Worm (Caenorhabditis elegans) whole organism, dauer: ENCODE results near the gene fbxb-5.

Experiments
- unc-62 ChIP-seq: sonication (generic microtip); optimal IDR thresholded peaks from 2 replicates; lab custom pipeline; 2017; ENCODE audit warnings: missing biosample characterization, missing genetic modification reagents, missing genetic modification characterization

fbxb-5 gene

DNA sequence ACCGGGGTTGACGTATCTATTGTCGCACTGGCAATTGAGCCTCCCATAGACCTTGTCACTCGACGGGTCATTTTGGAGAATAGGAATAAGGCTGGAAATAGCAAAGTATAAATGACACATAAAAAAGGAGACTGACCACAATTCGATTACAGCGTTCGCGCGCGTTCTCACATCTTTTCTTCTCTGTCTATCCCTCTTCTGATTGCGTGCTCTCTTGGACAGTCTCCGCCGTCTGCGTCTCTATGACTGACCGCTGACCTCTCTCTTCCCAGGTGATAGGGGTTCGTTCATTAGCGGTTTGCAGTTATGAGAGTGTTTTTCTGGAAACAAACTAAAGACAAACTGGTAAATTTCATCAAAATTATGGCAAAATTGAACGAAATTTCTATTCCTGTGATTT is 14.1 kb upstream of the fbxb-5 start, which contains the start of gene ceh-83:
Gene ceh-83 (minus strand): TSS at position 181 of the 400 bp plus-strand sequence.
- TF ChIP-seq unc-62 (GFP tag; lab: Kevin White, UChicago) = no peak

DNA sequence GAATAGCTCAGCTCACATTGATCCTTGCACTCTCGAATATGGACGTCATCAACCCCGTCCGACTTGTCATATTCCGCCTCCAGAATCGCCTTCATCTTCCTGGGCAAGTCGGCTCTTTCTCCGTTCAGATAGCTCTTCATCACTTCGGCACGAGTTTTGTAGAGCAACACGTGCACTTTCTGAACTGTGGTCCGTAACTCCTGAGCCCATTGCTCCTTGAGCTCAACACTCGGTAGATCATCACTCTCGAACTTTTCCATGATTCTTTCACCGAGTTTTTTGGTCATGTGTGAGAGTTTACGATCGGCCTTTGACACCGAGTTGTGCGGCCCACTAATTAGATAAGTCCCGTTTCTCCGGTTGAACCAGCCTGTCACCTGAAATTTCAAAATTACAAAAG is 12.9 kb upstream of the fbxb-5 start:
- no peak for TF ChIP-seq unc-62 (GFP tag; lab: Kevin White, UChicago)

DNA sequence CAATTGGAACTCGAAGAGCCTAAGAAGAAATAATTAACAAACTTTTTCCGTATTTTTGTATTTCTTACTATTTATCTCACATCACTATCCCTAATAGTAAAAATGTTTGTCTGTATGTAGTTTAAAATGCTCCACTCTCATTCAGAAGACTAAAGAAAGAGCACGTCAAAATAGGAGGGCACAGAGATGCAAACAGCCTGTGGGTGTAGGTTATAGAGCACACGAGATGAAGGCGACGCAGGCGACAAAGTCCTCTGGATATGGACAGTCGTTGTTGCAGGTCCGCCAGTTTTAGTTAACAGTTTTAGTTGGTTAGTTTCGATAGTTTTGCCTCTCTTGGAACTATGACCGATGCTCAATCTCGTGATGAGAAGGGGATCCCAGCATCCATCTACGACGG is 9.6 kb upstream of the fbxb-5 start, which contains the start of gene ceh-82:
Gene ceh-82 (plus strand): TSS at position 301 of the 400 bp plus-strand sequence.
- no peak for TF ChIP-seq unc-62 (GFP tag; lab: Kevin White, UChicago)

DNA sequence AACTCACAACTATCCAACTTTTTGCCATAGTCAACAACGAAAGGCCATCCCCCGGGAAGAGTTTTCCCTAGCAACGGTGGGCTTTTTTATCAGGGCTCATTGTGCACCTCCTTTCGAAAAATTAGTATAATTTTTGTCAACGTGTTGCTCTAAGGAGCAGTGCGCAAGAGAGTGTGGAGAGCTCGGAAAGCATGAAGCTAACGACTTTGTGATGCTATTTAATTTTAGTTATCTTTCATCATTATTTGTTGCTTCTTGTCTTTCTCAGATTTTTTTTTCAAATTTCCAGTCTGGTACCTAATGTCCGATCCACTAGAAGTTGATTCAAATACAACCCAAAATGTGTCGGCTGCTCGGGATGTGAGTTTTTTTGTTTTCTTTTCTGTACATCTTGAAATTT is 7.8 kb upstream of the fbxb-5 start, which contains the start of gene ceh-81:
Gene ceh-81 (plus strand): TSS at position 301 of the 400 bp plus-strand sequence.
- TF ChIP-seq unc-62 (GFP tag; lab: Kevin White, UChicago) = no peak

DNA sequence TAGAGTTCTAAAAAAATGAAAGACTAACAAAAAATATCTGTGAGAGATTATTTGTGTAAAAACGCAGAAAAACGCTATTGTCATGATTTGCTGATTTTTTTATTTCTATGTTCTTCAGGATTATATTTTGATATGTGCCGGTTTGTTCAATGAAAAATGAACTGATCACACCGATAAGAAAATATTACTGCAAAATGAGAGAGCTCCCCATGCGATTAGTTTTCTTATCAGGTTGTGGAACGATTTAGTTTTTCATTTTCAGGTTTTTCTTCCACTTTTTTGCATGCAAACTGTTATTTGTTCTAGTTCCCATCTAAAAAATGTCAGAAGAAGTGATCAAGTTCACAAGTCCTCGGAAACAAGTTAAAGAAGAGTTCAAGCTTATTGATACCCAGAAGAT is 6.0 kb upstream of the fbxb-5 start, which contains the start of gene btb-9:
Gene btb-9 (plus strand): TSS at position 254 of the 400 bp plus-strand sequence.
- TF ChIP-seq unc-62 (GFP tag; lab: Kevin White, UChicago) = no peak

DNA sequence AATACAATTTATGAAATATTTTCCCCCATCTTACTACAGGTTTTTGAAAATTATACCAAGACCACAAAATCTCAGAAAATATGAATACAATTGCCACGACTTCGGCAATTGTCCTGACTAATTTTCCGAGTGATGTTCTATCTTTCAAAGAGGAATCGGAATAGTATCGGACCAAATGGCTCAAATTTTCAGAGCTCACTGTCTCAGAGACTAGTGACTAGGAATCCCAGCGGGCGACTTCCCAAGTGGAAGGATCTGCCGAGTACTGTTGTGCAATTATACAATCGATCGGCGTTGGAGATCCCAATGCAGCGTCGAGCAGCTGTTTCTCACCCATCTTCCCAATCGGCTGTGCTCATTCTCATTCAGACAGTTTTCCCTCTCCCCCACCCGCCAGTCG is 3.4 kb upstream of the fbxb-5 start, which contains the start of gene F45C12.17:
Gene F45C12.17 (plus strand): TSS at position 377 of the 400 bp plus-strand sequence.
- no peak for TF ChIP-seq unc-62 (GFP tag; lab: Kevin White, UChicago)

DNA sequence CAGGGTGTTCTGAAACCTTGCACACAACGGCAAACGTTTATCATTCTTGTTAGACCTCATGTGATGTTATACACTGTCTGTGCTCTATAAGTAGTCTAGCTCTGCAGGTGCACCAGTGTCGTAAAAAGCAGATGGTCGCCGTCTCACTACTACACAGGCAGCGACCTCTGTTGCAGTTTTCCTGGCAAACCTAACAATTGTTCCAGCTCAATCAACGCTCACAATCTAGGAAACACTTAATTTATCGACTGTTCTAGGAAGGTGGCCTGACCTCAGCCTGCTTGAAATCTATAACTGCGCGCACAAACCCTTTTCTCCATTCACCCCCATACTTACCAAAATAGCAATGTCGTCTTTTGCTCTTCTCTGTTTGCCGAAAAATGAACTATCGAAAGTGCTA is 2.0 kb upstream of the fbxb-5 start, which contains the start of gene fbxb-11:
Gene fbxb-11 (plus strand): TSS at position 301 of the 400 bp plus-strand sequence.
- TF ChIP-seq unc-62 (GFP tag; lab: Kevin White, UChicago) = no peak

DNA sequence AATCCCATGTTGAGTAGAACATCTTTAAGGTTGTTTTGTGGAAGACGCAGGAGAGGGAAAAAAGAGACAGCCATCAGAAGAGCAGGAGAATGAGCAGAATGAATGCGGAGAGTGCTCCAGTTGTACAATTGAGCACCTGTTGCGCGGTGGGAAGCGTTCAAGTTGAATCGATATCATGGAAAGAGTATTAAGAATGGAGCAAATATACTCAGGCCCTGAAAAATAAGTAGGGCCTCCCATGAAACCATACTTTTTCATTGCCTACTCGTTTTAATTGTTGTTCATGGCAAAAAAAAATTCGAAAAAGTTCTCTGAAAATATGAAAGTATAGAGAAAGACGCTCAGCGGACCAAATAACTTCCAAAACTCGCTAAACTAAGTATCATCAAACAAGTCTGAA is 3.1 kb downstream of the fbxb-5 start, which contains the start of gene fbxb-48:
Gene fbxb-48 (minus strand): TSS at position 101 of the 400 bp plus-strand sequence.
- no peak for TF ChIP-seq unc-62 (GFP tag; lab: Kevin White, UChicago)

DNA sequence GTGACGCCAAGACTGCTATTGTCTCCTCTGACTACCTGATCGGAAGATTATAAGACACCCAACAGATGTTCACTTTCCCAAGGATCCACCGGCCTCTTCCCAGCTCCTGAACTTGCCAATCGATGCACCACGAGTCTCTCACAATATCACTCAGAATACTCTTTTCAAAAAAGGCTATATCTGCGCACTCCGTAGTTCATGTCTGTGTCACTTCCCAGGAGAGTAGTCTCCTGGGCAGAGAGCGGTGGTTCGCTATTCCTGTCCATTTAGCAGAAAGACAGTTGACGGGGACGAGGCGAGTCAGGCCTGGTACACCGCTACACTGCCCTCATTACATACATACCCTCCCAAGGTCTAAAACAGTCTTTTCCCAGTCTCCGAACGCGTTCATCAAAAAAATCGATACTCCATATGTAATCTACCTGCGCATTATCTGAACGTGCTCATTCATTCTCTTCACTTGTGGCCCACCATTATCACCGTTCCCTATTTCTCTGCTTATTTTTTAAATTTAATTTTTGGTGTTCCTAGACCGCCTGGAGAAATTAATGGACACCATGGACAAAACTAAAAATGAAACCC is 7.4 kb downstream of the fbxb-5 start, which contains the start of gene btb-6:
Gene btb-6 (plus strand): TSS at position 532 of the 582 bp plus-strand sequence.
- TF ChIP-seq unc-62 (GFP tag; lab: Kevin White, UChicago) = no peak

DNA sequence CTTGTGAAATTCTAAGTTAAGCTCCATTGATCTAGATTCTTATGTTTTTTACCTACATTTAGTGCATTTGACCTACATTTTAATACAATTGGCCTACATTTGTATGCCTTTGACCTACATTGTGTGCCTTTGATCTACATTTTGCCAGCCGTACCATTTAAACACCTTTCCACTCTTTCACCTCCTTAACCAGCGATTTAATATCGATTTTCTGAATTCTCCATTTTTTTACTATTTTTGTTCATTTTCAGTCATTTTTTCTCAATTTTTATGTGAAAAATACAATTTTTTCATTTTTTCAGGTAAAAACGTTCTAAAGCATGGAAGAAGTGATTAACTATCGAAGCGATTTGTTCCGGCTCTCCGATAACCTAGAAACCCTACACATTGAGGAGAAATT is 9.4 kb downstream of the fbxb-5 start, which contains the start of gene btb-7:
Gene btb-7 (plus strand): TSS at position 301 of the 400 bp plus-strand sequence.
- TF ChIP-seq unc-62 (GFP tag; lab: Kevin White, UChicago) = no peak

DNA sequence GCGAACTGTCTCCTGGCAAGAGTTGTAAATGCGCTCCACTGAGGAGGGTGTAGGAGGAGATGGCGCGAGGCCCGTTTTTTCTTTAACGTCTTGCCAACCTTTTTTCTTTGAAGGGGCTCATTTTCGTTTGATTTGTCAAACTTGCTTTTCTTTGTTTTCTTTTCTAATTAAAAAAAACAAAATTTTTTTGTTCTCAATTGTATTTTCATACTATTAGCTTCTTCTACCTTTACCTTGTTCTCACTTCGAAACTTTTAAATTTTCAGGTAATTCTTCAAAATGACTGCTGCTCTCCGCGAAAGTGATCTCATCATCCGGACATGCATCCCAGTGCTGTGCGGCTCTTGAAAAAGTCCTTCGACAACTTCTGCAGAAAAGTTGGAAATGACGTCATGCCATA is 12.3 kb downstream of the fbxb-5 start, which contains the start of gene fbxa-184:
Gene fbxa-184 (plus strand): TSS at position 301 of the 400 bp plus-strand sequence.
- no peak for TF ChIP-seq unc-62 (GFP tag; lab: Kevin White, UChicago)

DNA sequence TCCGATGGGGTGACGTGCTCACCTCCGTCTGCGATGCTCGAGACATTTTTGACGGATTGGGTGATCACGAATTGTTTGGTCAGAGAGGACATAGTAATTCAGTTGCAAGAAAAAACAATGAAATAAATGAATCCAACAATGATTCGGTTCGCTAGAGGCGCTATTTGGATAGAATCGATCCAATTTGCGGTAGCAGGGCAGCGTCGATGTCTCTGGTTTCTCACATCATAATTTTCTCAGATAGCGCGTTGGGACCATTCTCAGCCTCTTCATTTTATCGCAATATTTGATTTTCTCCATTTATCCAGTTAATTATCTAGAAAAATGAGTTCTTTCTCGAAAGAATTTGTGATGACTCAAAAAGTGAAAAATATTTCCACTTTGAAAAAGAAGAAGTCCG is 15.9 kb downstream of the fbxb-5 start, which contains the start of gene sdz-18:
Gene sdz-18 (minus strand): TSS at position 101 of the 400 bp plus-strand sequence.
- no peak for TF ChIP-seq unc-62 (GFP tag; lab: Kevin White, UChicago)

DNA sequence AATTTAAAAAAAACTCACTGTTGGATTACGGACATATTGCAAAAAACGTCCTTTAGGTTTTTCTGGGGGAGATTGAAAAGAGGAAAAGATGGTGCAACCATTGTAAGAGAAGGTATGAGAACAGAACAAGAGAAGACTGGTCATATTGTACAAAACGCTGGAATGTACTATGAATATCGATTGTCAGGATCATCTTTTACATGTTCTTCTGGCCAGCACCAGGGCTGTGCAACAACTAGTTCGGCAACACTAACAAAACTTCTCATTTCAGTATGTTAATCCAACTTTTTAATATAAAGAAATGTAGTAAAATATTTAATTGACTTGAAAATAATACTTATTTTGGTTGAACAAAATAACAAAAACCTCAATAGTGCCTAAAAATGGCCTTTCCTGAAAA is 18.9 kb downstream of the fbxb-5 start, which contains the start of gene fbxb-47:
Gene fbxb-47 (minus strand): TSS at position 101 of the 400 bp plus-strand sequence.
- no peak for TF ChIP-seq unc-62 (GFP tag; lab: Kevin White, UChicago)

DNA sequence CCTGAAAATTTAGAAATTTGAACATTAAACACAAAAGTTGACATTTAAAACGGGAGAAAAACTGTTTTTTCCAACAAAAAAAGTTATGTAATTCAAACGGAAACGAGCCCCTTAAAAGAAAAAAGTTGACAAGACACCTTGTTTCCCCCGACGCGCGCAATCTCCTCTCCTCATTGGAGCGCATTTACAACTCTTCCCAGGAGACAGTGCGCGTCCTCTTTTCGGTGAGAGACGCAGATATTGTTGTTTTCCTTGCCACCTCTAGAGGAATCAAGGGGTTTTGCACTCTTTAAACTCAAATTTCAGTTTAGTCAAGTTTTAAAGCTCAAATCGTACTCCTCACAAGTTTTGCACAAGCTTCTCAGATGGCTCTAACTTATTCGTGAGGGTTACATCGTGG is 26.4 kb downstream of the fbxb-5 start, which contains the start of gene F58E1.13:
Gene F58E1.13 (minus strand): TSS at position 12 of the 400 bp plus-strand sequence.
- TF ChIP-seq unc-62 (GFP tag; lab: Kevin White, UChicago) = no peak

DNA sequence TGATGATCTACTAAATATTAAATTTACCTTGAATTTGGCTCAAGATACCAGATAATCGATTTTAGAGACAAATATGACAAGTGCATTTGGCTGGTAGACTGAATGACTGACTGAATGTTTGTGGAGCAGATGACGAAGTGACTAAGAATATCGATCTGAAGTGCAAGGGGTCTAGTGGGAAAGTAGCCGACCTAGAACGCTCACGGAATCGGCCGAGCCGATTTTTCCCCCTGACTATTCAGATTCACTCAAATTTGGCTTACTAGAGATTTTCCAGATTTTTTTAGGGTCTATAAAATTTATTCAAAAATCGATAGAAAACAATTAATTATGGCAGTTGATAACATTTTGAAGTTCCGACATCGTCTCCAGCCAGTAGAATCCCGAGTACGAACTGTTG is 27.8 kb downstream of the fbxb-5 start, which contains the start of gene fbxc-26:
Gene fbxc-26 (minus strand): TSS at position 101 of the 400 bp plus-strand sequence.
- TF ChIP-seq unc-62 (GFP tag; lab: Kevin White, UChicago) = no peak

DNA sequence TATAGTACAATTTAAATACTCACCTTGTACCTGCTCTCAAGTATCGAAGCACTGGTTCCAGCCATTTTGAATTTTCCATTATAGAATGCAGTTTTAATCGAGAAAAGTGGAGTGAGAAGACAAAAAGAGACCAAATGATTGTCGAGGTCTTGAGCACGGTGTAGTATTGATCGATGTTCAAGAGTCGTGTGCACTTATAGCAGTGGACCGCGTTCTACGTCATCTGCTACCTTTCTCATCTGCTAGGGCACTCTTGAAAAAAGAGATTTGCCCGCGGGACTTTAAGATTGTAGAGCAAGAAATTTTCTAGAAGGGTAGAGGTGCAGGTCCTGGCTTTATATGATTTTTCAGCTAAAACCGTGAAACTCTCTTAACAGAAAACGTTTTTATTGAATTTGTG is 29.5 kb downstream of the fbxb-5 start, which contains the start of gene fbxc-21:
Gene fbxc-21 (minus strand): TSS at position 101 of the 400 bp plus-strand sequence.
- no peak for TF ChIP-seq unc-62 (GFP tag; lab: Kevin White, UChicago)
